Fruit fly (Drosophila melanogaster): ENCODE data around the gene abd-A.
A peak's percentile ranks its signal among the peaks of the same experiment; 100 is the strongest.

The abd-A gene

DNA sequence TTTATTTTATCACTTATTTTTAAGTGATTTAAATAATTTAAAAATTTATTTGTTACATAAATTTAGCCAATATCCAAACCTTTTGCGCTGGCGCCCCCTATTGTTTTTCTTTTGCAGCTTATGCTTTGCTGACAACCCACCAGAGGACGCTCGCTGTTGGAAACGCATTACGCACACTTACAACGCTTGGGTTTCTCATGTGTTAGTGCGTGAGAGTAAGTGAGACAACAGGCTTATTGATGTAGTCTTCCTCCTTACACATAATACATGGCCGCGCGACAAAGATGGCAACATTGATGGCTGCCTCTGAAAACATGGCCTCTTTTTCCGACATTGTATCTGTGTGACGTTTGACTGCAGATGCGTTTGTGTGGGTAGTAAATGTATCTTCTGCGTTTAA is 39.4 kb upstream of the abd-A start (continued):
- TF ChIP-seq run (tag; optimal IDR thresholded peaks at IDR 0.05): no peak
- TF ChIP-seq Doc3 (GFP tag; IDR thresholded peaks at IDR 0.05; ENCODE audit: partially characterized antibody): no peak
- 0 out of 2 replicates have a peak, but pooled peaks have one; percentile 34 for TF ChIP-seq CG16779 (GFP tag; IDR thresholded peaks at IDR 0.05)
- peak; percentile 11 for TF ChIP-seq CG13894 (tag; optimal IDR thresholded peaks at IDR 0.05)
- peak; percentile 42; the same call in 2 of the 3 replicates for TF ChIP-seq tgo (GFP tag; IDR thresholded peaks at IDR 0.05)
- TF ChIP-seq TFAM (GFP tag; optimal IDR thresholded peaks at IDR 0.05): no peak
- peak; percentile 59; the same call in 1 of the 2 replicates for TF ChIP-seq CG7372 (GFP tag; IDR thresholded peaks at IDR 0.05)
- TF ChIP-seq Neu2 (GFP tag; optimal IDR thresholded peaks at IDR 0.05; ENCODE audit: borderline replicate concordance): no peak
- peak; percentile 52 for TF ChIP-seq unpg (GFP tag; optimal IDR thresholded peaks at IDR 0.05)
- TF ChIP-seq CG6854 (GFP tag; optimal IDR thresholded peaks at IDR 0.05): no peak
- TF ChIP-seq sens (GFP tag): peak; percentile 73
- TF ChIP-seq abd-A (tag; optimal IDR thresholded peaks at IDR 0.05): peak; percentile 89
- peak; percentile 92 for TF ChIP-seq sr (GFP tag; IDR thresholded peaks at IDR 0.05)
- peak; percentile 13; the same call in 1 of the 2 replicates for TF ChIP-seq CG4730 (GFP tag; IDR thresholded peaks at IDR 0.05)
- TF ChIP-seq BtbVII (GFP tag; optimal IDR thresholded peaks at IDR 0.05): no peak
- peak; percentile 72; the same call in 2 of the 3 replicates for TF ChIP-seq ase (GFP tag; IDR thresholded peaks at IDR 0.05)
- peak; percentile 32 for TF ChIP-seq psq (GFP tag; optimal IDR thresholded peaks at IDR 0.05)
- TF ChIP-seq nmo (GFP tag; optimal IDR thresholded peaks at IDR 0.05): peak; percentile 85
- peak; percentile 92 for TF ChIP-seq Ets65A (GFP tag)
- peak; percentile 62 for TF ChIP-seq CG12659 (GFP tag; optimal IDR thresholded peaks at IDR 0.05)
- no peak for TF ChIP-seq CG3995 (GFP tag; optimal IDR thresholded peaks at IDR 0.05)
- TF ChIP-seq peb (GFP tag; IDR thresholded peaks at IDR 0.05): peak; percentile 65
- no peak for TF ChIP-seq jigr1 (GFP tag; IDR thresholded peaks at IDR 0.05)
- TF ChIP-seq CG9797 (GFP tag; optimal IDR thresholded peaks at IDR 0.05): no peak
- peak; percentile 8 for TF ChIP-seq Sox100B (GFP tag; optimal IDR thresholded peaks at IDR 0.05)
- TF ChIP-seq CG5180 (GFP tag; optimal IDR thresholded peaks at IDR 0.05): no peak
- TF ChIP-seq CG7987 (GFP tag; optimal IDR thresholded peaks at IDR 0.05): peak; percentile 47
- TF ChIP-seq Gug (GFP tag; IDR thresholded peaks at IDR 0.05): peak; percentile 62; the same call in 3 of the 4 replicates
- no peak; the same call in 1 of the 2 replicates for TF ChIP-seq Drgx (GFP tag; IDR thresholded peaks at IDR 0.05)
- TF ChIP-seq gcm (GFP tag; optimal IDR thresholded peaks at IDR 0.05): peak; percentile 58
- peak; percentile 25 for TF ChIP-seq CG10462 (GFP tag; optimal IDR thresholded peaks at IDR 0.05)
- TF ChIP-seq grn (GFP tag; optimal IDR thresholded peaks at IDR 0.05): no peak
- peak; percentile 99 for TF ChIP-seq CG8478 (optimal IDR thresholded peaks at IDR 0.05)
- 0 out of 2 replicates have a peak, but pooled peaks have one; percentile 7 for TF ChIP-seq CG8765 (GFP tag; IDR thresholded peaks at IDR 0.05)
- TF ChIP-seq pita (GFP tag; optimal IDR thresholded peaks at IDR 0.05): peak; percentile 63
- TF ChIP-seq CG3281 (GFP tag; optimal IDR thresholded peaks at IDR 0.05): no peak
- peak; percentile 30 for TF ChIP-seq her (GFP tag; optimal IDR thresholded peaks at IDR 0.05)
- no peak for TF ChIP-seq repo (GFP tag; optimal IDR thresholded peaks at IDR 0.05)
- TF ChIP-seq CG15073 (GFP tag; optimal IDR thresholded peaks at IDR 0.05): no peak
- no peak for TF ChIP-seq so (GFP tag; IDR thresholded peaks at IDR 0.05)
- TF ChIP-seq nerfin-1 (tag; optimal IDR thresholded peaks at IDR 0.05): peak; percentile 26
- TF ChIP-seq CG9609 (GFP tag; optimal IDR thresholded peaks at IDR 0.05): peak; percentile 37
- TF ChIP-seq CG31441 (GFP tag; IDR thresholded peaks at IDR 0.05): peak; percentile 55
- no peak for TF ChIP-seq sna (GFP tag; IDR thresholded peaks at IDR 0.05; ENCODE audit: partially characterized antibody)
- no peak for TF ChIP-seq cad (GFP tag; optimal IDR thresholded peaks at IDR 0.05)
- no peak for TF ChIP-seq ems (GFP tag; optimal IDR thresholded peaks at IDR 0.05)
- peak; percentile 39 for TF ChIP-seq Atf3 (GFP tag; optimal IDR thresholded peaks at IDR 0.05)
- no peak for TF ChIP-seq nom (GFP tag; optimal IDR thresholded peaks at IDR 0.05)
- peak; percentile 49 for TF ChIP-seq CG10654 (GFP tag; optimal IDR thresholded peaks at IDR 0.05)
- TF ChIP-seq pfk (GFP tag; optimal IDR thresholded peaks at IDR 0.05): peak; percentile 44
- no peak; the same call in 1 of the 2 replicates for TF ChIP-seq Scr (GFP tag; IDR thresholded peaks at IDR 0.05; ENCODE audit: partially characterized antibody)
